Worm (Caenorhabditis elegans) whole organism, early embryonic: ENCODE measurements around the gene Y105C5A.9.
"Not testable (repeated sequence)": the region's sequence is repeated elsewhere in the genome, so short reads cannot be mapped to it uniquely, and the experiment has no call there.

Experiments
- B0310.2 ChIP-seq: sonication (generic microtip); optimal IDR thresholded peaks from 2 replicates; lab custom pipeline; 2016; ENCODE audit warnings: mild to moderate bottlenecking, missing genetic modification characterization, missing compliant biosample characterization
- F13C5.2 ChIP-seq: sonication (generic microtip); optimal IDR thresholded peaks from 2 replicates; lab custom pipeline; 2017; ENCODE audit warnings: mild to moderate bottlenecking, missing genetic modification characterization, inconsistent platforms, missing compliant biosample characterization
- aly-1 ChIP-seq: sonication (generic microtip); optimal IDR thresholded peaks from 2 replicates; lab custom pipeline; 2016; ENCODE audit warnings: missing genetic modification characterization, missing compliant biosample characterization
- ama-1 ChIP-seq: fragments of 150-350 bp; optimal IDR thresholded peaks from 2 replicates; lab custom pipeline; 2014
- ceh-13 ChIP-seq: fragments of 200-800 bp; sonication (Bioruptor generic); optimal IDR thresholded peaks from 2 replicates; lab custom pipeline; 2018; ENCODE audit warnings: mild to moderate bottlenecking, missing genetic modification characterization, missing compliant biosample characterization
- ceh-36 ChIP-seq: sonication (generic microtip); optimal IDR thresholded peaks from 2 replicates; lab custom pipeline; 2016; ENCODE audit warnings: missing genetic modification characterization, inconsistent platforms, missing compliant biosample characterization
- ets-7 ChIP-seq: sonication (generic microtip); optimal IDR thresholded peaks from 2 replicates; lab custom pipeline; 2016; ENCODE audit warnings: missing genotype, missing genetic modification characterization, missing compliant biosample characterization
- flt-1 ChIP-seq: fragments of 200-800 bp; sonication (Bioruptor generic); IDR thresholded peaks from 2 replicates; pipeline ENCODE4 v1.3.6; 2022; ENCODE audit warnings: missing genetic modification characterization, missing compliant biosample characterization
- hmbx-1 ChIP-seq: sonication (generic microtip); optimal IDR thresholded peaks from 2 replicates; lab custom pipeline; 2016; ENCODE audit warnings: mild to moderate bottlenecking, missing genetic modification characterization, missing compliant biosample characterization
- hmg-4 ChIP-seq: fragments of 200-800 bp; sonication (Bioruptor generic); optimal IDR thresholded peaks from 2 replicates; lab custom pipeline; 2018; ENCODE audit warnings: mild to moderate bottlenecking, missing genetic modification characterization, missing compliant biosample characterization
- hnd-1 ChIP-seq: sonication (generic microtip); optimal IDR thresholded peaks from 2 replicates; lab custom pipeline; 2016; ENCODE audit warnings: missing genetic modification characterization, missing compliant biosample characterization
- pes-1 ChIP-seq: fragments of 200-800 bp; sonication (Bioruptor generic); IDR thresholded peaks from 2 replicates; pipeline ENCODE4 v1.3.6; 2022; ENCODE audit warnings: missing genetic modification reagents, missing genetic modification characterization, missing compliant biosample characterization
- scrt-1 ChIP-seq: fragments of 200-800 bp; sonication (Bioruptor generic); IDR thresholded peaks from 2 replicates; pipeline ENCODE4 v1.3.6; 2022; ENCODE audit warnings: missing genetic modification characterization, missing compliant biosample characterization
- sea-1 ChIP-seq: fragments of 200-800 bp; sonication (Bioruptor generic); conservative IDR thresholded peaks from 2 replicates; pipeline ENCODE4 v1.3.6; 2022; ENCODE audit warnings: missing genetic modification characterization, missing compliant biosample characterization
- tbx-11 ChIP-seq: fragments of 200-800 bp; sonication (Bioruptor generic); IDR thresholded peaks from 2 replicates; pipeline ENCODE4 v1.3.6; 2022; ENCODE audit warnings: missing genetic modification characterization, missing compliant biosample characterization
- tbx-37 ChIP-seq: fragments of 200-800 bp; sonication (Bioruptor generic); conservative IDR thresholded peaks from 2 replicates; pipeline ENCODE4 v1.3.6; 2022; ENCODE audit warnings: missing genetic modification reagents, missing genetic modification characterization, missing compliant biosample characterization
- tra-4 ChIP-seq: sonication (generic microtip); optimal IDR thresholded peaks from 2 replicates; lab custom pipeline; 2017; ENCODE audit warnings: missing genetic modification characterization, missing compliant biosample characterization

Y105C5A.9 gene

DNA sequence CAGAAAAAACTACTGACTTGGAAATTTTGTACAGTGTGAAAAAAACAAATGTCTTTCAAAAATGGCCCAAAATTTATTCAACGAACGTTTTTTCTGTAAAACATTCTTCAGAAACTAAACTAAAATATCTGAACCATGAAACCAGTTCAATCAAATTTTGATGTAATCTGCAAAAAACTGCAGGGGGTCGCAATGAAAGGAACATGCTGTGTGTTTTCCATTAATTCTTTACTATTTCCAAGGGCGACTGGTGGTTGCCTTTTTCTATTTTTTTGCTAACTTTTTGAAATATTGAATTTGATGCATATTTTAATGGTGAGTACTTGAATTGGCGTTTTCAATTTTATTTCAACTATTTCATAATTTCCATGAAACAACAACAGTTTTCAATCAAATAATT is at the start of gene Y105C5A.9:
Y105C5A.9 (plus strand) TSS at position 301 of the 400 bp plus-strand sequence.
- TF ChIP-seq tra-4 (tag; lab: Kevin White, UChicago) (no peak), scrt-1 (GFP tag; lab: Robert Waterston, UW) (no peak), sea-1 (GFP tag; lab: Robert Waterston, UW) (no peak), flt-1 (GFP tag; lab: Robert Waterston, UW) (no peak), tbx-37 (GFP tag; lab: Robert Waterston, UW) (no peak), ama-1 (no peak), hmbx-1 (tag; lab: Kevin White, UChicago) (no peak), ceh-13 (GFP tag; lab: Kevin White, UChicago) (no peak), B0310.2 (no peak), F13C5.2 (tag; lab: Kevin White, UChicago) (no peak), hmg-4 (GFP tag; lab: Kevin White, UChicago) (no peak)

DNA sequence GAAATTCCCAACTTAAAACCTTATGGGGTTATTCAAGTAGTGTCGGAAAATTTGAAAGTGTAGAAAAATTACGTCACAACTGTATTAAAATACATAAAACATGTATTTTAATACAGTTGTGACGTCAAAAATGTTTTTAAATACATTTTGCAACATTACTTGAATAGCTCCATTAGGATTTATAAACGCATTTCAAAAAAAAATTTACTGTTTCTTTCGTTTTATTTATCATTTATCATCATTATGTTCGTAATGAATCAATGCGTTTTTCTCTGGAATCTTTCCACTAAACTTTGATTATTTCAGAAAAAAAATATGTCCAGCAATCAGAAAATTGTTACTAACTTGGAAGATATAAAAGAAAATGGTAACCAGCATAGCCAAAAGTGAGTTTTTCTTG is 47.7 kb upstream of the Y105C5A.9 start, which contains the start of gene Y105C5A.508:
Y105C5A.508 (plus strand) TSS at position 301 of the 400 bp plus-strand sequence.
- TF ChIP-seq hmg-4 (GFP tag; lab: Kevin White, UChicago) = no peak
- no peak for TF ChIP-seq ama-1
- TF ChIP-seq hmbx-1 (tag; lab: Kevin White, UChicago) = no peak
- TF ChIP-seq tra-4 (tag; lab: Kevin White, UChicago) = no peak
- TF ChIP-seq ceh-36 (tag; lab: Kevin White, UChicago) = no peak
- no peak for TF ChIP-seq tbx-37 (GFP tag; lab: Robert Waterston, UW)
- TF ChIP-seq scrt-1 (GFP tag; lab: Robert Waterston, UW) = no peak
- TF ChIP-seq ets-7 (tag; lab: Kevin White, UChicago) = no peak
- no peak for TF ChIP-seq hnd-1
- no peak for TF ChIP-seq pes-1 (GFP tag; lab: Robert Waterston, UW)
- no peak for TF ChIP-seq B0310.2
- TF ChIP-seq aly-1 (tag; lab: Kevin White, UChicago) = no peak
- no peak for TF ChIP-seq flt-1 (GFP tag; lab: Robert Waterston, UW)
- TF ChIP-seq sea-1 (GFP tag; lab: Robert Waterston, UW) = no peak
- no peak for TF ChIP-seq F13C5.2 (tag; lab: Kevin White, UChicago)
- no peak for TF ChIP-seq ceh-13 (GFP tag; lab: Kevin White, UChicago)
- no peak for TF ChIP-seq tbx-11 (GFP tag; lab: Robert Waterston, UW)

DNA sequence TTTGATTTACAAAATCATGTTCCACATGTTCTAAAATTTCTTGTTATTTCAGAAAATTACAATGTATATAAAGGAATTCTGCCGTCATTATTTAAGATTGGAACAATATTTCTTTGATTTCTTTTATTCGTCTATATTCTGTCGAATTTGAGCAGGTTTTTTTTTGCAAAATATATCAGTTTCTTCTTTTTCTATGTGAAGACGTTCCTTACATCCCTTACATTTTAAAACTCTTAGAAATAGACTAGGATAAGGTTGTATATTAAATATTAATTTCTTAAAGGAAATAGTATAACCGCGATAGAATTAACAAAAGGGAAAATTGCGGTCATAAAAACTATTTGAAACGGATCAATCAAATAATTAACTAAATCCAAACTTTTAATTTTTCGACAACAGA is 42.4 kb upstream of the Y105C5A.9 start:
- no peak for TF ChIP-seq ama-1
- TF ChIP-seq aly-1 (tag; lab: Kevin White, UChicago) = no peak
- no peak for TF ChIP-seq tbx-37 (GFP tag; lab: Robert Waterston, UW)
- no peak for TF ChIP-seq pes-1 (GFP tag; lab: Robert Waterston, UW)
- no peak for TF ChIP-seq F13C5.2 (tag; lab: Kevin White, UChicago)
- TF ChIP-seq hmg-4 (GFP tag; lab: Kevin White, UChicago) = no peak

DNA sequence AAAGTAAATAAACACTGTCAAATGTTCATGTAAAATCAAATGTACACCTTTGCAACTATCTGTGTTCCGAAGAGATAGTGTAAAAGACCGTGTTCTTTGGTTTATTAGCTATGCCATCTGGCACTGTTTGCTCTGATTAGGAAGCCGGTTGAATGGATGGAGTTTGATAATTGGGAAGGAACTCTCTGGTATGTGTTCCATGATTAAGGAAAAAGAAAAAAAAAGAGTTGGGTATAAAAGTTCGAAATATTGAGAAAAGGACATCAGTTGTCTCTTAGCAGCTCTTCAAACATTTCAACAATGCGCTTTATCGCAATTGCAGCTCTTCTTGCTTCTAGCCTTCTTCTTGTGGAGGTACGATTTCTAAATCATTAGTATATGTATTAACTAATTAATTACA is 40.9 kb upstream of the Y105C5A.9 start, which contains the start of gene abu-5:
abu-5 (plus strand) TSS at position 301 of the 400 bp plus-strand sequence.
- not testable (repeated sequence) for TF ChIP-seq scrt-1 (GFP tag; lab: Robert Waterston, UW); pes-1 (GFP tag; lab: Robert Waterston, UW); ama-1

DNA sequence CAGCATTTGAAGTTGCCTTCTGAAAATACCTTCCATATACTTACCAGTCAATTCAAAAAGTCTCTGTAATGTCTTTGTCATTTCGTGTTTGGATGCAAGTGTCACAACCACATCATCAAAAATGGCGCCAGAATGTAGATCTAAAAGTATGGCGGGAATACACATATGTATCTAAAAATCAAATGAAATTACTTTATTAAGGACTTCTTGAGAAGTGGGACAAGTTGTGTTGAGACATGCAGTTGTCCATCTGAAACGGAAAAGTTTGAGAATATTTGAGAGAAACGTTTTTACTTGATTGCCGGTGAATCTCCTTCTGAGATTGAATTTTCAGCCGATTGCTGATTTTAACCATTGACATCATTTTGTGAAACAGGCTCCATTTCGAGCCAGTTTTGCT is 39.3 kb upstream of the Y105C5A.9 start:
- TF ChIP-seq sea-1 (GFP tag; lab: Robert Waterston, UW) (no peak), F13C5.2 (tag; lab: Kevin White, UChicago) (no peak), tbx-37 (GFP tag; lab: Robert Waterston, UW) (no peak)

DNA sequence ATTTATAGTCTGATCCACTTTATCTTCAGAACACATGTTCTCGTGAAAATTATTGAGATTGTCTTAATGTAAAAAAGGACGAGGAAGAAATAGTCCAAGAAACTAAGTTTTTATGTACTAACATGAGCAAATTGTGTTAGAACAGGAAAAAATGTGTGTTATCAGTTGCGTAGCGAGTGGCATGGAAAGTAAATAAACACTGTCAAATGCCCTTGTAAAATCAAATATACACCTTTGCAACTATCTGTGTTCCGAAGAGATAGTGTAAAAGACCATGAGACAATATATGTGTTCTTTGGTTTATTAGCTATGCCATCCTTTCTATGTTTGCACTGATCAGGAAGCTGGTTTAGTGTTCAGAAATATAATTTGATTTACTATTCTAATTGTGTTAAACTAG is 38.2 kb upstream of the Y105C5A.9 start:
- TF ChIP-seq tbx-11 (GFP tag; lab: Robert Waterston, UW) (no peak), hmg-4 (GFP tag; lab: Kevin White, UChicago) (no peak), pes-1 (GFP tag; lab: Robert Waterston, UW) (no peak), sea-1 (GFP tag; lab: Robert Waterston, UW) (no peak), tbx-37 (GFP tag; lab: Robert Waterston, UW) (no peak), ets-7 (tag; lab: Kevin White, UChicago) (no peak), aly-1 (tag; lab: Kevin White, UChicago) (no peak), ceh-36 (tag; lab: Kevin White, UChicago) (no peak), flt-1 (GFP tag; lab: Robert Waterston, UW) (no peak), ceh-13 (GFP tag; lab: Kevin White, UChicago) (no peak), tra-4 (tag; lab: Kevin White, UChicago) (no peak), scrt-1 (GFP tag; lab: Robert Waterston, UW) (no peak), ama-1 (no peak), B0310.2 (no peak), F13C5.2 (tag; lab: Kevin White, UChicago) (no peak), hnd-1 (no peak), hmbx-1 (tag; lab: Kevin White, UChicago) (no peak)

DNA sequence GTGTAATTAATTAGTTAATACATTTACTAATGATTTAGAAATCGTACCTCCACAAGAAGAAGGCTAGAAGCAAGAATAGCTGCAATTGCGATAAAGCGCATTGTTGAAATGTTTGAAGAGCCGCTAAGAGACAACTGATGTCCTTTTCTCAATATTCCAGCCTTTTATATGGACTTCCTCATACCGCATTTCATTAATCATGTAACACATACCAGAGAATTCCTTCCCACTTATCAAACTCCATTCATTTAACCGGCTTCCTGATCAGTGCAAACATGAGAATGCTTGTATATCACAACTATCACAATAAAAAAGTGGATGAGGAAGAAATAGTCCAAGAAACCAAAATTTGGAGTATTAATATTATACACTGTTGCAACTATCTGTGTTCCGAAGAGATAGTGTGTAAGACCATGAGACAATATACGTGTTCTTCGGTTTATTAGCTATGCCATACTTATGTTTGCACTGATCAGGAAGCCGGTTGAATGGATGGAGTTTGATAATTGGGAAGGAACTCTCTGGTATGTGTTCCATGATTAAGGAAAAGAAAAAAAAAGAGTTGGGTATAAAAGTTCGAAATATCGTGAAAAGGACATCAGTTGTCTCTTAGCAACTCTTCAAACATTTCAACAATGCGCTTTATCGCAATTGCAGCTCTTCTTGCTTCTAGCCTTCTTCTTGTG is 36.2 kb upstream of the Y105C5A.9 start, which contains the start of the genes pqn-78 and pqn-79:
pqn-78 (minus strand) TSS at position 101 of the 686 bp plus-strand sequence.
pqn-79 (plus strand) TSS at position 636 of the 686 bp plus-strand sequence.
- TF ChIP-seq ceh-36 (tag; lab: Kevin White, UChicago); aly-1 (tag; lab: Kevin White, UChicago); hnd-1: not testable (repeated sequence)
